Fruit fly (Drosophila melanogaster) whole organism, embryonic: ENCODE data around the gene CG10365.
A peak's percentile ranks its signal among the peaks of the same experiment; 100 is the strongest.

Experiments used
- Abd-B ChIP-seq: fragments of 200-800 bp; sonication (Bioruptor generic); optimal IDR thresholded peaks from 2 replicates; lab custom pipeline; 2018; ENCODE audit warnings: missing biosample characterization, mild to moderate bottlenecking, missing genetic modification characterization, moderate library complexity
- CG10274 ChIP-seq: fragments of 200-800 bp; sonication (Bioruptor generic); optimal IDR thresholded peaks from 3 replicates; lab custom pipeline; 2017; ENCODE audit warnings: missing biosample characterization, mild to moderate bottlenecking, missing genetic modification characterization
- CG10366 ChIP-seq: fragments of 200-800 bp; sonication (Bioruptor generic); IDR thresholded peaks from 2 replicates; pipeline ENCODE4 v1.3.6; 2022; ENCODE audit warnings: missing biosample characterization, missing genetic modification characterization
- CG11456 ChIP-seq: fragments of 200-800 bp; sonication (Bioruptor generic); IDR thresholded peaks from 3 replicates; pipeline ENCODE4 v1.3.6; 2022; ENCODE audit warnings: missing biosample characterization, missing genetic modification characterization
- CG12155 ChIP-seq: fragments of 200-800 bp; sonication (Bioruptor generic); optimal IDR thresholded peaks from 3 replicates; lab custom pipeline; 2016; ENCODE audit warnings: missing biosample characterization, missing genetic modification characterization
- CG12391 ChIP-seq: fragments of 200-800 bp; sonication (Bioruptor generic); optimal IDR thresholded peaks from 3 replicates; lab custom pipeline; 2018; ENCODE audit warnings: missing biosample characterization, mild to moderate bottlenecking, missing genetic modification characterization, moderate library complexity
- CG1529 ChIP-seq: fragments of 200-800 bp; sonication (Bioruptor generic); optimal IDR thresholded peaks from 3 replicates; lab custom pipeline; 2018; ENCODE audit warnings: missing biosample characterization, missing genetic modification characterization
- CG16813 ChIP-seq: fragments of 200-800 bp; sonication (Bioruptor generic); IDR thresholded peaks from 3 replicates; pipeline ENCODE4 v1.3.6; 2022; ENCODE audit warnings: missing biosample characterization, missing genetic modification characterization; ENCODE audit not compliant: partially characterized antibody
- CG17328 ChIP-seq: fragments of 200-800 bp; sonication (Bioruptor generic); IDR thresholded peaks from 2 replicates; pipeline ENCODE4 v1.3.6; 2022; ENCODE audit warnings: missing biosample characterization, missing genetic modification characterization
- CG18011 ChIP-seq: fragments of 200-800 bp; sonication (Bioruptor generic); optimal IDR thresholded peaks from 2 replicates; lab custom pipeline; 2017; ENCODE audit warnings: missing biosample characterization, missing genetic modification characterization, mild to moderate bottlenecking, moderate library complexity, missing genotype
- CG2678 ChIP-seq: fragments of 200-800 bp; sonication (Bioruptor generic); optimal IDR thresholded peaks from 3 replicates; lab custom pipeline; 2019; ENCODE audit warnings: missing biosample characterization, mild to moderate bottlenecking, missing genetic modification characterization, moderate library complexity
- CG30403 ChIP-seq: fragments of 200-800 bp; sonication (Bioruptor generic); optimal IDR thresholded peaks from 3 replicates; lab custom pipeline; 2016; ENCODE audit warnings: missing biosample characterization, missing genetic modification characterization
- CG3995 ChIP-seq: fragments of 200-800 bp; sonication (Bioruptor generic); optimal IDR thresholded peaks from 3 replicates; lab custom pipeline; 2016; ENCODE audit warnings: missing biosample characterization, missing genetic modification characterization
- CG6254 ChIP-seq: fragments of 200-800 bp; sonication (Bioruptor generic); optimal IDR thresholded peaks from 3 replicates; lab custom pipeline; 2017; ENCODE audit warnings: mild to moderate bottlenecking, missing biosample characterization, missing genetic modification reagents, missing genetic modification characterization
- CG7963 ChIP-seq: fragments of 200-800 bp; sonication (Bioruptor generic); IDR thresholded peaks from 3 replicates; pipeline ENCODE4 v1.3.6; 2022; ENCODE audit warnings: missing biosample characterization, missing genetic modification characterization; ENCODE audit not compliant: partially characterized antibody
- CG8765 ChIP-seq: fragments of 200-800 bp; sonication (Bioruptor generic); IDR thresholded peaks from 2 replicates; pipeline ENCODE4 v1.3.6; 2022; ENCODE audit warnings: missing biosample characterization, missing genetic modification characterization
- CG9727 ChIP-seq: fragments of 200-800 bp; sonication (Bioruptor generic); optimal IDR thresholded peaks from 3 replicates; lab custom pipeline; 2017; ENCODE audit warnings: missing biosample characterization, mild to moderate bottlenecking, missing genetic modification characterization
- CTCF ChIP-seq: fragments of 200-800 bp; sonication (Bioruptor generic); optimal IDR thresholded peaks from 2 replicates; lab custom pipeline; 2017; ENCODE audit warnings: missing biosample characterization, mild to moderate bottlenecking, missing genetic modification characterization, moderate library complexity
- CrebB ChIP-seq: fragments of 200-800 bp; sonication (Bioruptor generic); optimal IDR thresholded peaks from 3 replicates; lab custom pipeline; 2018; ENCODE audit warnings: missing biosample characterization, mild to moderate bottlenecking, missing genetic modification characterization
- D19A ChIP-seq: fragments of 200-800 bp; optimal IDR thresholded peaks from 3 replicates; lab custom pipeline; 2019; ENCODE audit warnings: missing biosample characterization, mild to moderate bottlenecking, missing genetic modification characterization, moderate library complexity
- Dfd ChIP-seq, 2 experiments: fragments of >200 bp; optimal IDR thresholded peaks; 2 replicates each; lab custom pipeline; 2017; ENCODE audit warnings: missing biosample characterization in 2 of 2, missing genetic modification characterization in 2 of 2
- Doc2 ChIP-seq: fragments of 200-800 bp; sonication (Bioruptor generic); IDR thresholded peaks from 2 replicates; pipeline ENCODE4 v1.3.6; 2022; ENCODE audit warnings: missing biosample characterization, missing genetic modification characterization
- Dref ChIP-seq: fragments of 200-800 bp; sonication (Bioruptor generic); IDR thresholded peaks from 2 replicates; pipeline ENCODE4 v1.3.6; 2022; ENCODE audit warnings: missing biosample characterization, missing genetic modification characterization
- Gsc ChIP-seq: fragments of 200-800 bp; sonication (Bioruptor generic); IDR thresholded peaks from 2 replicates; pipeline ENCODE4 v1.3.6; 2022; ENCODE audit warnings: missing biosample characterization, missing genetic modification characterization
- Hmx ChIP-seq: fragments of 200-800 bp; sonication (Bioruptor generic); optimal IDR thresholded peaks from 2 replicates; lab custom pipeline; 2016; ENCODE audit warnings: missing biosample characterization, missing genetic modification characterization
- Lpt ChIP-seq: fragments of >200 bp; optimal IDR thresholded peaks from 2 replicates; lab custom pipeline; 2018; ENCODE audit warnings: missing biosample characterization, missing genetic modification characterization
- Max ChIP-seq: fragments of 200-800 bp; sonication (Bioruptor generic); optimal IDR thresholded peaks from 2 replicates; lab custom pipeline; 2016; ENCODE audit warnings: missing biosample characterization, mild to moderate bottlenecking, missing genetic modification characterization
- Myb ChIP-seq: fragments of 200-800 bp; sonication (Bioruptor generic); optimal IDR thresholded peaks from 2 replicates; lab custom pipeline; 2016; ENCODE audit warnings: missing biosample characterization, missing genetic modification characterization
- Poxn ChIP-seq: fragments of 200-800 bp; sonication (Bioruptor generic); IDR thresholded peaks from 2 replicates; pipeline ENCODE4 v1.3.6; 2022; ENCODE audit warnings: missing biosample characterization, missing genetic modification characterization
- Six4 ChIP-seq: fragments of 200-800 bp; sonication (Bioruptor generic); optimal IDR thresholded peaks from 2 replicates; lab custom pipeline; 2016; ENCODE audit warnings: missing biosample characterization, missing genetic modification characterization
- Trl ChIP-seq, 3 experiments: fragments of >200 bp in 2 of 3; fragments of 200-800 bp in 1 of 3; sonication (Bioruptor generic) in 1 of 3; optimal IDR thresholded peaks; 2 replicates in 1 of 3; 3 replicates in 2 of 3; lab custom pipeline; 2016 to 2017; ENCODE audit warnings: missing biosample characterization in 1 of 3, missing genetic modification characterization in 1 of 3
- YL-1 ChIP-seq: fragments of 200-800 bp; sonication (Bioruptor generic); optimal IDR thresholded peaks from 3 replicates; lab custom pipeline; 2017; ENCODE audit warnings: missing biosample characterization, mild to moderate bottlenecking, missing genetic modification characterization
- bowl ChIP-seq: fragments of 200-800 bp; sonication (Bioruptor generic); IDR thresholded peaks from 2 replicates; pipeline ENCODE4 v1.3.6; 2022; ENCODE audit warnings: missing biosample characterization, missing genetic modification characterization
- chif ChIP-seq, 2 experiments: fragments of 200-800 bp; sonication (Bioruptor generic); optimal IDR thresholded peaks; 3 replicates each; lab custom pipeline; 2016; ENCODE audit warnings: missing biosample characterization in 2 of 2, missing genetic modification characterization in 2 of 2
- emc ChIP-seq: fragments of 200-800 bp; sonication (Bioruptor generic); optimal IDR thresholded peaks from 2 replicates; lab custom pipeline; 2016; ENCODE audit warnings: missing biosample characterization, missing genetic modification characterization
- eyg ChIP-seq: fragments of 200-800 bp; sonication (Bioruptor generic); optimal IDR thresholded peaks from 3 replicates; lab custom pipeline; 2016; ENCODE audit warnings: missing biosample characterization, missing genetic modification characterization
- h ChIP-seq: fragments of >200 bp; optimal IDR thresholded peaks from 2 replicates; lab custom pipeline; 2017
- ken ChIP-seq: fragments of 200-800 bp; sonication (Bioruptor generic); IDR thresholded peaks from 3 replicates; pipeline ENCODE4 v1.3.6; 2022; ENCODE audit warnings: missing biosample characterization, missing genetic modification characterization
- oc ChIP-seq: fragments of 200-800 bp; sonication (Bioruptor generic); optimal IDR thresholded peaks from 2 replicates; lab custom pipeline; 2018; ENCODE audit warnings: missing biosample characterization, mild to moderate bottlenecking, missing genetic modification characterization, moderate library complexity
- p53 ChIP-seq: fragments of 200-800 bp; sonication (Bioruptor generic); optimal IDR thresholded peaks from 2 replicates; lab custom pipeline; 2016; ENCODE audit warnings: missing biosample characterization, missing genetic modification characterization
- pfk ChIP-seq: fragments of 200-800 bp; sonication (Bioruptor generic); optimal IDR thresholded peaks from 2 replicates; lab custom pipeline; 2018; ENCODE audit warnings: missing biosample characterization, mild to moderate bottlenecking, missing genetic modification characterization, moderate library complexity
- pho ChIP-seq: fragments of 200-800 bp; sonication (Bioruptor generic); optimal IDR thresholded peaks from 2 replicates; lab custom pipeline; 2016; ENCODE audit warnings: missing biosample characterization, missing genetic modification characterization
- salm ChIP-seq: fragments of 200-800 bp; sonication (Bioruptor generic); optimal IDR thresholded peaks from 2 replicates; lab custom pipeline; 2018; ENCODE audit warnings: missing biosample characterization, mild to moderate bottlenecking, missing genetic modification characterization
- sc ChIP-seq, 3 experiments: fragments of >200 bp in 2 of 3; fragments of 200-800 bp in 1 of 3; sonication (Bioruptor generic) in 1 of 3; optimal IDR thresholded peaks; 2 replicates in 2 of 3; 3 replicates in 1 of 3; lab custom pipeline; 2017; ENCODE audit warnings: mild to moderate bottlenecking in 1 of 3, missing biosample characterization in 1 of 3, missing genetic modification characterization in 1 of 3, missing genetic modification reagents in 1 of 3
- sd ChIP-seq: fragments of 200-800 bp; sonication (Bioruptor generic); optimal IDR thresholded peaks from 3 replicates; lab custom pipeline; 2018; ENCODE audit warnings: missing biosample characterization, mild to moderate bottlenecking, missing genetic modification characterization, moderate library complexity
- sens ChIP-seq: fragments of 200-800 bp; sonication (Bioruptor generic); peaks from one replicate; lab custom pipeline; 2016; ENCODE audit warnings: missing biosample characterization, missing genetic modification characterization
- sim ChIP-seq: fragments of 200-800 bp; sonication (Bioruptor generic); IDR thresholded peaks from 2 replicates; pipeline ENCODE4 v1.3.6; 2022; ENCODE audit warnings: missing biosample characterization, missing genetic modification characterization
- slp2 ChIP-seq: fragments of 200-800 bp; sonication (Bioruptor generic); optimal IDR thresholded peaks from 2 replicates; lab custom pipeline; 2016; ENCODE audit warnings: missing biosample characterization, missing genetic modification characterization
- trem ChIP-seq: fragments of 200-800 bp; optimal IDR thresholded peaks from 3 replicates; lab custom pipeline; 2019; ENCODE audit warnings: missing biosample characterization, mild to moderate bottlenecking, missing genetic modification characterization, moderate library complexity
- trh ChIP-seq: fragments of 200-800 bp; sonication (Bioruptor generic); optimal IDR thresholded peaks from 2 replicates; lab custom pipeline; 2016; ENCODE audit warnings: missing biosample characterization, missing genetic modification characterization
- ttk ChIP-seq: fragments of 200-800 bp; sonication (Bioruptor generic); IDR thresholded peaks from 2 replicates; pipeline ENCODE4 v2.1.2; 2022; ENCODE audit warnings: missing biosample characterization, missing genetic modification characterization
- wdn ChIP-seq: fragments of 200-800 bp; sonication (Bioruptor generic); IDR thresholded peaks from 2 replicates; pipeline ENCODE4 v1.3.6; 2022; ENCODE audit warnings: missing biosample characterization, missing genetic modification characterization

The CG10365 gene

dm6 chr3R:23726740-23727139 lies 3.6 kb downstream of the CG10365 start (continued):
- TF ChIP-seq wdn (GFP tag; lab: Robert Waterston, UW) (peak; percentile 80), CG10274 (GFP tag; lab: Kevin White, UChicago) (peak; percentile 27), p53 (GFP tag; lab: Kevin White, UChicago) (no peak), Lpt (GFP tag; lab: Kevin White, UChicago) (no peak), Trl (optimal IDR thresholded peaks at IDR 0.05; lab: Kevin White, UChicago) (no peak), Trl (GFP tag; optimal IDR thresholded peaks at IDR 0.05; lab: Kevin White, UChicago) (peak; percentile 64), pfk (GFP tag; lab: Kevin White, UChicago) (no peak), YL-1 (GFP tag; lab: Kevin White, UChicago) (no peak), sc (optimal IDR thresholded peaks at IDR 0.05; lab: Kevin White, UChicago) (no peak), sc (GFP tag; optimal IDR thresholded peaks at IDR 0.05; lab: Kevin White, UChicago) (no peak), pho (GFP tag; lab: Kevin White, UChicago) (peak; percentile 78), CG6254 (GFP tag; lab: Kevin White, UChicago) (no peak), ken (GFP tag; lab: Robert Waterston, UW) (peak; percentile 64; the same call in 1 of the 3 replicates), CG11456 (GFP tag; lab: Robert Waterston, UW) (peak; percentile 75; the same call in 2 of the 3 replicates), CTCF (no peak), CG8765 (no peak; the same call in 1 of the 2 replicates), CG18011 (peak; percentile 72), Abd-B (GFP tag; lab: Kevin White, UChicago) (peak; percentile 58), CG1529 (GFP tag; lab: Kevin White, UChicago) (no peak), trem (tag; lab: Kevin White, UChicago) (peak; percentile 1), sim (GFP tag; lab: Robert Waterston, UW) (no peak), CG7963 (GFP tag; lab: Robert Waterston, UW) (no peak), slp2 (peak; percentile 61), CG17328 (GFP tag; lab: Robert Waterston, UW) (peak; percentile 67), Dref (GFP tag; lab: Robert Waterston, UW) (no peak), CG3995 (GFP tag; lab: Kevin White, UChicago) (peak; percentile 51), CG16813 (no peak), sens (GFP tag; lab: Kevin White, UChicago) (peak; percentile 87), CG10366 (GFP tag; lab: Robert Waterston, UW) (peak; percentile 77), Six4 (GFP tag; lab: Kevin White, UChicago) (peak; percentile 48), h (lab: Kevin White, UChicago) (no peak), oc (tag; lab: Kevin White, UChicago) (no peak), Doc2 (GFP tag; lab: Robert Waterston, UW) (no peak), CG2678 (tag; lab: Kevin White, UChicago) (peak; percentile 90), Myb (GFP tag; lab: Kevin White, UChicago) (peak; percentile 42), sd (tag; lab: Kevin White, UChicago) (peak; percentile 81), bowl (GFP tag; lab: Robert Waterston, UW) (0 out of 2 replicates have a peak, but pooled peaks have one; percentile 35), Poxn (GFP tag; lab: Robert Waterston, UW) (no peak; the same call in 1 of the 2 replicates), CrebB (tag; lab: Kevin White, UChicago) (peak; percentile 66), emc (GFP tag; lab: Kevin White, UChicago) (no peak), trh (GFP tag; lab: Kevin White, UChicago) (no peak), ttk (peak; percentile 64), D19A (peak; percentile 29), chif (GFP tag; optimal IDR thresholded peaks at IDR 0.05; lab: Kevin White, UChicago) (peak; percentile 45 to 57), CG12155 (peak; percentile 84), CG30403 (GFP tag; lab: Kevin White, UChicago) (peak; percentile 86), CG12391 (tag; lab: Kevin White, UChicago) (peak; percentile 83), Gsc (GFP tag; lab: Robert Waterston, UW) (no peak), Dfd (GFP tag; optimal IDR thresholded peaks at IDR 0.05; lab: Kevin White, UChicago) (no peak), CG9727 (GFP tag; lab: Kevin White, UChicago) (peak; percentile 85), eyg (peak; percentile 54), Max (GFP tag; lab: Kevin White, UChicago) (peak; percentile 70), Hmx (GFP tag; lab: Kevin White, UChicago) (peak; percentile 66), salm (tag; lab: Kevin White, UChicago) (peak; percentile 39)
